Fruit fly (Drosophila melanogaster) whole organism, embryonic: ENCODE data around the gene Usp10.

Experiments
- CG11456 ChIP-seq: fragments of 200-800 bp; sonication (Bioruptor generic); IDR thresholded peaks from 3 replicates; pipeline ENCODE4 v1.3.6; 2022; ENCODE audit warnings: missing biosample characterization, missing genetic modification characterization
- CG11696 ChIP-seq: fragments of 200-800 bp; sonication (Bioruptor generic); IDR thresholded peaks from 2 replicates; pipeline ENCODE4 v1.3.6; 2022; ENCODE audit warnings: missing biosample characterization, missing genetic modification characterization
- CG11723 ChIP-seq: fragments of 200-800 bp; sonication (Bioruptor generic); optimal IDR thresholded peaks from 2 replicates; lab custom pipeline; 2017; ENCODE audit warnings: missing biosample characterization, mild to moderate bottlenecking, missing genetic modification characterization
- CG12391 ChIP-seq: fragments of 200-800 bp; sonication (Bioruptor generic); optimal IDR thresholded peaks from 3 replicates; lab custom pipeline; 2018; ENCODE audit warnings: missing biosample characterization, mild to moderate bottlenecking, missing genetic modification characterization, moderate library complexity
- CG14014 ChIP-seq: fragments of 200-800 bp; sonication (Bioruptor generic); IDR thresholded peaks from 2 replicates; pipeline ENCODE4 v1.3.6; 2022; ENCODE audit warnings: missing biosample characterization, missing genetic modification characterization
- CG14965 ChIP-seq: fragments of 200-800 bp; sonication (Bioruptor generic); optimal IDR thresholded peaks from 2 replicates; lab custom pipeline; 2016; ENCODE audit warnings: missing biosample characterization, missing genetic modification characterization, borderline replicate concordance
- CG17186 ChIP-seq: fragments of 200-800 bp; sonication (Bioruptor generic); optimal IDR thresholded peaks from 3 replicates; lab custom pipeline; 2017; ENCODE audit warnings: missing biosample characterization, missing genetic modification reagents, missing genetic modification characterization
- CG17568 ChIP-seq: fragments of 200-800 bp; sonication (Bioruptor generic); optimal IDR thresholded peaks from 2 replicates; lab custom pipeline; 2018; ENCODE audit warnings: missing biosample characterization, mild to moderate bottlenecking, missing genetic modification characterization, moderate library complexity
- CG17612 ChIP-seq: fragments of 200-800 bp; sonication (Bioruptor generic); IDR thresholded peaks from 2 replicates; pipeline ENCODE4 v1.3.6; 2022; ENCODE audit warnings: missing biosample characterization, missing genetic modification characterization
- CG18599 ChIP-seq: fragments of 200-800 bp; sonication (Bioruptor generic); optimal IDR thresholded peaks from 3 replicates; lab custom pipeline; 2017; ENCODE audit warnings: missing biosample characterization, missing genetic modification characterization, mild to moderate bottlenecking, moderate library complexity, missing genetic modification reagents
- CG2678 ChIP-seq: fragments of 200-800 bp; sonication (Bioruptor generic); optimal IDR thresholded peaks from 3 replicates; lab custom pipeline; 2019; ENCODE audit warnings: missing biosample characterization, mild to moderate bottlenecking, missing genetic modification characterization, moderate library complexity
- CG32767 ChIP-seq: fragments of 200-800 bp; sonication (Bioruptor generic); IDR thresholded peaks from 2 replicates; pipeline ENCODE4 v1.3.6; 2022; ENCODE audit warnings: missing biosample characterization, missing genetic modification characterization
- CG32772 ChIP-seq: fragments of 200-800 bp; sonication (Bioruptor generic); IDR thresholded peaks from 2 replicates; pipeline ENCODE4 v1.3.6; 2022; ENCODE audit warnings: missing biosample characterization, missing genetic modification characterization
- CG34422 ChIP-seq: fragments of 200-800 bp; sonication (Bioruptor generic); IDR thresholded peaks from 3 replicates; pipeline ENCODE4 v1.3.6; 2022; ENCODE audit warnings: missing biosample characterization, missing genetic modification characterization
- CG3838 ChIP-seq: fragments of 200-800 bp; sonication (Bioruptor generic); optimal IDR thresholded peaks from 3 replicates; lab custom pipeline; 2016; ENCODE audit warnings: missing biosample characterization, missing genetic modification characterization
- CG3995 ChIP-seq: fragments of 200-800 bp; sonication (Bioruptor generic); optimal IDR thresholded peaks from 3 replicates; lab custom pipeline; 2016; ENCODE audit warnings: missing biosample characterization, missing genetic modification characterization
- CG4282 ChIP-seq: fragments of 200-800 bp; sonication (Bioruptor generic); optimal IDR thresholded peaks from 2 replicates; lab custom pipeline; 2016; ENCODE audit warnings: missing biosample characterization, missing genetic modification characterization
- CG4730 ChIP-seq: fragments of 200-800 bp; sonication (Bioruptor generic); IDR thresholded peaks from 2 replicates; pipeline ENCODE4 v1.3.6; 2022; ENCODE audit warnings: missing biosample characterization, missing genetic modification characterization
- CG6254 ChIP-seq: fragments of 200-800 bp; sonication (Bioruptor generic); optimal IDR thresholded peaks from 3 replicates; lab custom pipeline; 2017; ENCODE audit warnings: mild to moderate bottlenecking, missing biosample characterization, missing genetic modification reagents, missing genetic modification characterization
- Dip2 ChIP-seq: fragments of 200-800 bp; sonication (Bioruptor generic); IDR thresholded peaks from 2 replicates; pipeline ENCODE4 v1.3.6; 2022; ENCODE audit warnings: missing biosample characterization, missing genetic modification characterization
- GATAe ChIP-seq: fragments of 200-800 bp; sonication (Bioruptor generic); conservative IDR thresholded peaks from 2 replicates; pipeline ENCODE4 v1.3.6; 2022; ENCODE audit warnings: missing biosample characterization, missing genetic modification characterization
- HmgD ChIP-seq: fragments of 200-800 bp; sonication (Bioruptor generic); optimal IDR thresholded peaks from 3 replicates; lab custom pipeline; 2016; ENCODE audit warnings: missing biosample characterization, missing genetic modification characterization
- Hmx ChIP-seq: fragments of 200-800 bp; sonication (Bioruptor generic); optimal IDR thresholded peaks from 2 replicates; lab custom pipeline; 2016; ENCODE audit warnings: missing biosample characterization, missing genetic modification characterization
- Hr78 ChIP-seq, 2 experiments: fragments of 200-800 bp in 1 of 2; fragments of >200 bp in 1 of 2; sonication (Bioruptor generic) in 1 of 2; optimal IDR thresholded peaks; 2 replicates each; lab custom pipeline; 2017 to 2019; ENCODE audit warnings: missing biosample characterization in 2 of 2, missing genetic modification characterization in 2 of 2, mild to moderate bottlenecking in 1 of 2, moderate library complexity in 1 of 2
- Med ChIP-seq: fragments of 200-800 bp; sonication (Bioruptor generic); peaks from one replicate; lab custom pipeline; 2016; ENCODE audit warnings: missing biosample characterization, missing genetic modification characterization, mild to moderate bottlenecking, inconsistent platforms, moderate library complexity
- Mrtf ChIP-seq: fragments of 200-800 bp; sonication (Bioruptor generic); IDR thresholded peaks from 3 replicates; pipeline ENCODE4 v1.3.6; 2022; ENCODE audit warnings: missing biosample characterization, missing genetic modification characterization
- Oli ChIP-seq: fragments of 200-800 bp; sonication (Bioruptor generic); optimal IDR thresholded peaks from 2 replicates; lab custom pipeline; 2018; ENCODE audit warnings: missing biosample characterization, mild to moderate bottlenecking, missing genetic modification characterization, moderate library complexity
- Poxn ChIP-seq: fragments of 200-800 bp; sonication (Bioruptor generic); IDR thresholded peaks from 2 replicates; pipeline ENCODE4 v1.3.6; 2022; ENCODE audit warnings: missing biosample characterization, missing genetic modification characterization
- Sox102F ChIP-seq: fragments of 200-800 bp; sonication (Bioruptor generic); optimal IDR thresholded peaks from 2 replicates; lab custom pipeline; 2018; ENCODE audit warnings: missing biosample characterization, mild to moderate bottlenecking, missing genetic modification characterization, moderate library complexity
- Usf ChIP-seq: fragments of 200-800 bp; sonication (Bioruptor generic); optimal IDR thresholded peaks from 2 replicates; lab custom pipeline; 2017; ENCODE audit warnings: missing genotype, missing biosample characterization, missing genetic modification characterization
- abd-A ChIP-seq: fragments of 200-800 bp; sonication (Bioruptor generic); optimal IDR thresholded peaks from 3 replicates; lab custom pipeline; 2019; ENCODE audit warnings: missing biosample characterization, mild to moderate bottlenecking, missing genetic modification characterization, moderate library complexity
- chn ChIP-seq: fragments of 200-800 bp; sonication (Bioruptor generic); optimal IDR thresholded peaks from 2 replicates; lab custom pipeline; 2016; ENCODE audit warnings: missing biosample characterization, missing genetic modification characterization
- crc ChIP-seq: fragments of 200-800 bp; sonication (Bioruptor generic); optimal IDR thresholded peaks from 2 replicates; lab custom pipeline; 2016; ENCODE audit warnings: missing biosample characterization, missing genetic modification characterization
- ewg ChIP-seq: fragments of 200-800 bp; sonication (Bioruptor generic); optimal IDR thresholded peaks from 3 replicates; lab custom pipeline; 2017; ENCODE audit warnings: mild to moderate bottlenecking, missing biosample characterization, missing genetic modification reagents, missing genetic modification characterization
- gem ChIP-seq: fragments of 200-800 bp; sonication (Bioruptor generic); optimal IDR thresholded peaks from 2 replicates; lab custom pipeline; 2019; ENCODE audit warnings: missing biosample characterization, mild to moderate bottlenecking, missing genetic modification characterization, moderate library complexity
- inv ChIP-seq: fragments of 200-800 bp; sonication (Bioruptor generic); IDR thresholded peaks from 2 replicates; pipeline ENCODE4 v1.3.6; 2022; ENCODE audit warnings: missing biosample characterization, missing genetic modification characterization; ENCODE audit not compliant: partially characterized antibody
- jumu ChIP-seq: fragments of 200-800 bp; sonication (Bioruptor generic); optimal IDR thresholded peaks from 3 replicates; lab custom pipeline; 2016; ENCODE audit warnings: missing biosample characterization, missing genetic modification characterization
- lbe ChIP-seq: fragments of 200-800 bp; sonication (Bioruptor generic); optimal IDR thresholded peaks from 2 replicates; lab custom pipeline; 2016; ENCODE audit warnings: missing biosample characterization, mild to moderate bottlenecking, missing genetic modification characterization
- lmd ChIP-seq: fragments of 200-800 bp; sonication (Bioruptor generic); IDR thresholded peaks from 2 replicates; pipeline ENCODE4 v1.3.6; 2022; ENCODE audit warnings: missing biosample characterization, missing genetic modification characterization
- mam ChIP-seq: fragments of 200-800 bp; sonication (Bioruptor generic); optimal IDR thresholded peaks from 3 replicates; lab custom pipeline; 2016; ENCODE audit warnings: missing biosample characterization, missing genetic modification characterization
- nerfin-1 ChIP-seq: fragments of 200-800 bp; sonication (Bioruptor generic); optimal IDR thresholded peaks from 3 replicates; lab custom pipeline; 2019; ENCODE audit warnings: missing biosample characterization, mild to moderate bottlenecking, missing genetic modification characterization, moderate library complexity
- nmo ChIP-seq: fragments of 200-800 bp; sonication (Bioruptor generic); optimal IDR thresholded peaks from 2 replicates; lab custom pipeline; 2018; ENCODE audit warnings: missing biosample characterization, mild to moderate bottlenecking, missing genetic modification characterization, moderate library complexity
- pho ChIP-seq: fragments of 200-800 bp; sonication (Bioruptor generic); optimal IDR thresholded peaks from 2 replicates; lab custom pipeline; 2016; ENCODE audit warnings: missing biosample characterization, missing genetic modification characterization
- pita ChIP-seq: fragments of 200-800 bp; sonication (Bioruptor generic); optimal IDR thresholded peaks from 2 replicates; lab custom pipeline; 2017; ENCODE audit warnings: missing biosample characterization, mild to moderate bottlenecking, missing genetic modification characterization
- pnt ChIP-seq: fragments of 200-800 bp; sonication (Bioruptor generic); optimal IDR thresholded peaks from 3 replicates; lab custom pipeline; 2016; ENCODE audit warnings: missing biosample characterization, missing genetic modification characterization
- pum ChIP-seq: fragments of 200-800 bp; sonication (Bioruptor generic); optimal IDR thresholded peaks from 2 replicates; lab custom pipeline; 2016; ENCODE audit warnings: missing biosample characterization, missing genetic modification characterization
- sob ChIP-seq: fragments of 200-800 bp; sonication (Bioruptor generic); IDR thresholded peaks from 2 replicates; pipeline ENCODE4 v1.3.6; 2022; ENCODE audit warnings: missing biosample characterization, missing genetic modification characterization
- ttk ChIP-seq: fragments of 200-800 bp; sonication (Bioruptor generic); IDR thresholded peaks from 2 replicates; pipeline ENCODE4 v2.1.2; 2022; ENCODE audit warnings: missing biosample characterization, missing genetic modification characterization
- zfh1 ChIP-seq: fragments of 200-800 bp; sonication (Bioruptor generic); IDR thresholded peaks from 3 replicates; pipeline ENCODE4 v1.3.6; 2022; ENCODE audit warnings: missing biosample characterization, missing genetic modification characterization

The Usp10 gene

DNA sequence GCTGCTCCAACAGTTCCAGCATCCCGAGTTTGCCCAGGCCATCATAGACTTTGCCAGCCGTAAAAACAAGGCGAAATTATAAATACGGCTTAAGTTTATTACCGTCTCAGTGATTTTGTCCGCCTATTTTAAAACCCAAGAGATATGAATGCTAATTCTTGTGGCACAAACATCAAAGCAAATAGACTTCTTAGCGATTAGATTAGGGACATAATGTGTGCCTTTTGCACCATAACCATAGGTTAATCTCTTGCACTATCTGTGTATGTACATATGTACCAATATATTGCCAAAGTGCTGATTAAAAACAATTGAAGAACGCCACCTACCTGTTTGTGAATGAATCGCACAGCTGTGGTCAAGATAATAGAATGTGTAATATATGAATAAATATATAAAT, 19.4 kb upstream of the Usp10 start (continued):
- TF ChIP-seq GATAe (GFP tag; lab: Robert Waterston, UW) = 0 out of 2 replicates have a peak, but pooled peaks have one; percentile 16
- TF ChIP-seq gem (tag; lab: Kevin White, UChicago) = no peak
- TF ChIP-seq sob (GFP tag; lab: Robert Waterston, UW) = no peak
- no peak for TF ChIP-seq Hr78 (GFP tag; optimal IDR thresholded peaks at IDR 0.05; lab: Kevin White, UChicago)
- no peak for TF ChIP-seq HmgD (GFP tag; lab: Kevin White, UChicago)
- no peak for TF ChIP-seq Poxn (GFP tag; lab: Robert Waterston, UW)
- no peak for TF ChIP-seq lbe
- TF ChIP-seq CG4730 (GFP tag; lab: Robert Waterston, UW) = no peak
- no peak for TF ChIP-seq Med (GFP tag; lab: Kevin White, UChicago)
- no peak for TF ChIP-seq CG11723 (GFP tag; lab: Kevin White, UChicago)
- no peak for TF ChIP-seq crc
- peak; percentile 66 for TF ChIP-seq CG11696 (GFP tag; lab: Robert Waterston, UW)
- no peak for TF ChIP-seq Oli
- TF ChIP-seq CG32772 (GFP tag; lab: Robert Waterston, UW) = no peak
- no peak for TF ChIP-seq CG14014 (GFP tag; lab: Robert Waterston, UW)
- TF ChIP-seq pho (GFP tag; lab: Kevin White, UChicago) = no peak
- no peak for TF ChIP-seq pita (GFP tag; lab: Kevin White, UChicago)
- TF ChIP-seq CG2678 (tag; lab: Kevin White, UChicago) = peak; percentile 24
- no peak for TF ChIP-seq CG17568 (GFP tag; lab: Kevin White, UChicago)
- TF ChIP-seq CG18599 (GFP tag; lab: Kevin White, UChicago) = peak; percentile 16
- no peak for TF ChIP-seq Mrtf (GFP tag; lab: Robert Waterston, UW)

- TF ChIP-seq nmo (GFP tag; lab: Kevin White, UChicago) (peak; percentile 71), CG3838 (GFP tag; lab: Kevin White, UChicago) (no peak), Dip2 (GFP tag; lab: Robert Waterston, UW) (no peak), pnt (peak; percentile 56), abd-A (tag; lab: Kevin White, UChicago) (no peak), jumu (GFP tag; lab: Kevin White, UChicago) (peak; percentile 64), CG11456 (peak; percentile 95), zfh1 (GFP tag; lab: Robert Waterston, UW) (peak; percentile 86), CG6254 (GFP tag; lab: Kevin White, UChicago) (no peak), lmd (GFP tag; lab: Robert Waterston, UW) (peak; percentile 91), chn (GFP tag; lab: Kevin White, UChicago) (peak; percentile 67), ewg (GFP tag; lab: Kevin White, UChicago) (peak; percentile 55), CG17186 (no peak), nerfin-1 (tag; lab: Kevin White, UChicago) (peak; percentile 33), pum (GFP tag; lab: Kevin White, UChicago) (peak; percentile 55), Sox102F (GFP tag; lab: Kevin White, UChicago) (peak; percentile 74), CG17612 (GFP tag; lab: Robert Waterston, UW) (peak; percentile 66; the same call in 1 of the 2 replicates), CG12391 (tag; lab: Kevin White, UChicago) (peak; percentile 72), CG34422 (GFP tag; lab: Robert Waterston, UW) (peak; percentile 86), ttk (peak; percentile 86), Usf (GFP tag; lab: Kevin White, UChicago) (peak; percentile 9), inv (GFP tag; lab: Robert Waterston, UW) (no peak), CG32767 (GFP tag; lab: Robert Waterston, UW) (peak; percentile 79), CG14965 (GFP tag; lab: Kevin White, UChicago) (peak; percentile 2), Hmx (GFP tag; lab: Kevin White, UChicago) (no peak), mam (GFP tag; lab: Kevin White, UChicago) (peak; percentile 92), CG3995 (peak; percentile 43), CG4282 (GFP tag; lab: Kevin White, UChicago) (peak; percentile 15)
These were observed 14.4 kb upstream of the Usp10 start, which contains the start of gene dpr20 for dm6 chr3L:857063-858015. dpr20 (minus strand) TSS chr3L:857248.
